Worm (Caenorhabditis elegans): ENCODE data around the gene Y116A8B.1.

DNA sequence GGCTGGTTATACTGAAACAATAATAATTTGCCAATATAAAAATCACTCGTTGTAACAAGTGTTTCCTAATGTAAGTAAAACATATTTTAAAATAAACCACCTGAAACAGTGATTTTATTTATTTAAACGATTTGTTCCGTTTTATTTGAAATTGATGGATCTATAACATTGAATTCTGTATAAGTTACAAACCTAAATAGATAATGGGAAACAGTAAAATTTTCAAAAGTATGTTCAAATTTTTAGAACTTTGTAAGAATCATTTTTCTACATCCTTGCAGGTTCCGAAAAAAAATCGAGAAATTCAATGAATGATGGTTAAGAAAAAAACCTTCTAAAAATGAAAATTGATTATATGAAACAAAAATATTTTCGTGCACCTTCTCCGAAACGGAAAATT, 22.7 kb upstream of the Y116A8B.1 start:
- TF ChIP-seq R02D3.7 (tag; optimal IDR thresholded peaks at IDR 0.05) (no peak), lin-39 (tag; optimal IDR thresholded peaks at IDR 0.05) (no peak), nhr-77 (tag; optimal IDR thresholded peaks at IDR 0.05) (no peak)

All from whole organism, L2 larva.